Worm (Caenorhabditis elegans) whole organism, L1 larva: ENCODE results near the gene srsx-30.

Source experiments
- C16A3.4 ChIP-seq: fragments of 150-350 bp; optimal IDR thresholded peaks from 2 replicates; lab custom pipeline; 2014; ENCODE audit warnings: missing biosample characterization, missing genetic modification characterization
- C34B4.2 ChIP-seq: sonication (generic microtip); optimal IDR thresholded peaks from 2 replicates; lab custom pipeline; 2017; ENCODE audit warnings: mild to moderate bottlenecking, missing genetic modification characterization, missing compliant biosample characterization
- Y116A8C.19 ChIP-seq: sonication (generic microtip); optimal IDR thresholded peaks from 2 replicates; lab custom pipeline; 2016; ENCODE audit warnings: missing compliant biosample characterization, missing genetic modification characterization, borderline replicate concordance
- alr-1 ChIP-seq: fragments of 200-800 bp; sonication (Bioruptor generic); optimal IDR thresholded peaks from 2 replicates; lab custom pipeline; 2018; ENCODE audit warnings: borderline replicate concordance, mild to moderate bottlenecking, missing genetic modification characterization, missing compliant biosample characterization
- aly-2 ChIP-seq: fragments of 150-350 bp; optimal IDR thresholded peaks from 2 replicates; lab custom pipeline; 2014; ENCODE audit warnings: missing biosample characterization, missing genetic modification characterization
- ama-1 ChIP-seq: fragments of 150-350 bp; optimal IDR thresholded peaks from 2 replicates; lab custom pipeline; 2014
- blmp-1 ChIP-seq: fragments of 150-350 bp; optimal IDR thresholded peaks from 2 replicates; lab custom pipeline; 2014; ENCODE audit warnings: missing biosample characterization, missing genetic modification characterization
- ceh-63 ChIP-seq: fragments of 200-800 bp; sonication (Bioruptor generic); optimal IDR thresholded peaks from 2 replicates; lab custom pipeline; 2018; ENCODE audit warnings: mild to moderate bottlenecking, missing genetic modification characterization, missing compliant biosample characterization
- ceh-8 ChIP-seq: fragments of 200-800 bp; sonication (Bioruptor generic); optimal IDR thresholded peaks from 2 replicates; lab custom pipeline; 2018; ENCODE audit warnings: mild to moderate bottlenecking, missing genetic modification characterization, moderate library complexity, missing compliant biosample characterization
- ceh-82 ChIP-seq, 3 experiments: fragments of 150-350 bp in 1 of 3; sonication (generic microtip) in 2 of 3; optimal IDR thresholded peaks; 2 replicates each; lab custom pipeline; 2014 to 2017; ENCODE audit warnings: missing biosample characterization in 3 of 3, missing genetic modification characterization in 3 of 3
- ceh-88 ChIP-seq: fragments of 200-800 bp; sonication (Bioruptor generic); IDR thresholded peaks from 2 replicates; pipeline ENCODE4 v1.3.6; 2022; ENCODE audit warnings: missing genetic modification characterization, missing compliant biosample characterization
- ceh-90 ChIP-seq: sonication (generic microtip); optimal IDR thresholded peaks from 2 replicates; lab custom pipeline; 2016; ENCODE audit warnings: missing genetic modification characterization, missing compliant biosample characterization
- dpl-1 ChIP-seq, 3 experiments: fragments of 150-350 bp in 2 of 3; sonication (generic microtip) in 1 of 3; optimal IDR thresholded peaks; 2 replicates each; lab custom pipeline; 2014 to 2017; ENCODE audit warnings: missing biosample characterization in 3 of 3, missing genetic modification characterization in 3 of 3, missing genetic modification reagents in 3 of 3
- egl-13 ChIP-seq: sonication (generic microtip); optimal IDR thresholded peaks from 2 replicates; lab custom pipeline; 2016; ENCODE audit warnings: missing genotype, missing genetic modification reagents, missing genetic modification characterization, missing compliant biosample characterization
- egl-27 ChIP-seq, 2 experiments: fragments of 150-350 bp in 1 of 2; sonication (generic microtip); optimal IDR thresholded peaks; 3 replicates each; lab custom pipeline; 2017 to 2018; ENCODE audit warnings: missing biosample characterization in 2 of 2, missing genetic modification characterization in 2 of 2, missing genetic modification reagents in 2 of 2
- elt-2 ChIP-seq: sonication (generic microtip); optimal IDR thresholded peaks from 2 replicates; lab custom pipeline; 2016; ENCODE audit warnings: missing genetic modification characterization, mild to moderate bottlenecking, inconsistent platforms, missing compliant biosample characterization, missing genetic modification reagents
- elt-3 ChIP-seq, 6 experiments: fragments of 150-350 bp in 1 of 6; sonication (generic microtip); optimal IDR thresholded peaks; 2 replicates each; lab custom pipeline; 2017 to 2018; ENCODE audit warnings: missing biosample characterization in 6 of 6, missing genetic modification characterization in 6 of 6, inconsistent platforms in 1 of 6
- fkh-4 ChIP-seq: sonication (generic microtip); optimal IDR thresholded peaks from 2 replicates; lab custom pipeline; 2016; ENCODE audit warnings: missing compliant biosample characterization, missing genetic modification characterization, borderline replicate concordance
- fkh-8 ChIP-seq: sonication (generic microtip); optimal IDR thresholded peaks from 2 replicates; lab custom pipeline; 2016; ENCODE audit warnings: mild to moderate bottlenecking, missing genetic modification characterization, missing compliant biosample characterization
- fos-1 ChIP-seq: fragments of 150-350 bp; optimal IDR thresholded peaks from 2 replicates; lab custom pipeline; 2014; ENCODE audit warnings: missing biosample characterization, missing genetic modification characterization
- hlh-4 ChIP-seq: sonication (generic microtip); optimal IDR thresholded peaks from 2 replicates; lab custom pipeline; 2016; ENCODE audit warnings: mild to moderate bottlenecking, missing genetic modification characterization, missing compliant biosample characterization
- irx-1 ChIP-seq: sonication (generic microtip); optimal IDR thresholded peaks from 2 replicates; lab custom pipeline; 2016; ENCODE audit warnings: missing genetic modification characterization, missing compliant biosample characterization
- isw-1 ChIP-seq: fragments of 200-800 bp; sonication (Bioruptor generic); IDR thresholded peaks from 2 replicates; pipeline ENCODE4 v1.3.6; 2022; ENCODE audit warnings: missing genetic modification characterization, missing compliant biosample characterization
- jun-1 ChIP-seq: fragments of 150-350 bp; optimal IDR thresholded peaks from 2 replicates; lab custom pipeline; 2014; ENCODE audit warnings: missing biosample characterization, missing genetic modification reagents, missing genetic modification characterization
- lin-15B ChIP-seq: fragments of 150-350 bp; sonication (generic microtip); optimal IDR thresholded peaks from 3 replicates; lab custom pipeline; 2014; ENCODE audit warnings: missing biosample characterization, missing genetic modification characterization
- lin-35 ChIP-seq, 2 experiments: fragments of 150-350 bp; optimal IDR thresholded peaks; 2 replicates each; lab custom pipeline; 2014; ENCODE audit warnings: missing biosample characterization in 2 of 2, missing genetic modification characterization in 2 of 2, missing genetic modification reagents in 2 of 2
- lin-39 ChIP-seq: fragments of 150-350 bp; optimal IDR thresholded peaks from 2 replicates; lab custom pipeline; 2014; ENCODE audit warnings: missing biosample characterization, missing genetic modification reagents, missing genetic modification characterization
- lir-3 ChIP-seq: sonication (generic microtip); optimal IDR thresholded peaks from 2 replicates; lab custom pipeline; 2016; ENCODE audit warnings: mild to moderate bottlenecking, missing genetic modification characterization, moderate library complexity, missing compliant biosample characterization; ENCODE audit not compliant: poor library complexity
- mab-9 ChIP-seq: fragments of 200-800 bp; sonication (Bioruptor generic); IDR thresholded peaks from 2 replicates; pipeline ENCODE4 v1.3.6; 2022; ENCODE audit warnings: missing genetic modification reagents, missing genetic modification characterization, missing compliant biosample characterization
- mdl-1 ChIP-seq, 2 experiments: fragments of 150-350 bp; optimal IDR thresholded peaks; 2 replicates each; lab custom pipeline; 2014 to 2017; ENCODE audit warnings: missing biosample characterization in 2 of 2, missing genetic modification characterization in 2 of 2, inconsistent platforms in 1 of 2
- mef-2 ChIP-seq: fragments of 150-350 bp; optimal IDR thresholded peaks from 2 replicates; lab custom pipeline; 2014; ENCODE audit warnings: missing biosample characterization, missing genetic modification characterization
- nhr-11 ChIP-seq: fragments of 150-350 bp; optimal IDR thresholded peaks from 2 replicates; lab custom pipeline; 2014; ENCODE audit warnings: missing biosample characterization, missing genetic modification characterization
- nhr-237 ChIP-seq: fragments of 150-350 bp; optimal IDR thresholded peaks from 2 replicates; lab custom pipeline; 2014; ENCODE audit warnings: missing biosample characterization, missing genetic modification characterization
- nhr-28 ChIP-seq: fragments of 150-350 bp; optimal IDR thresholded peaks from 2 replicates; lab custom pipeline; 2014; ENCODE audit warnings: missing biosample characterization, missing genetic modification characterization
- nhr-71 ChIP-seq: sonication (generic microtip); optimal IDR thresholded peaks from 2 replicates; lab custom pipeline; 2016; ENCODE audit warnings: mild to moderate bottlenecking, missing genetic modification characterization, moderate library complexity, missing compliant biosample characterization
- nhr-77 ChIP-seq: fragments of 150-350 bp; optimal IDR thresholded peaks from 2 replicates; lab custom pipeline; 2014; ENCODE audit warnings: missing biosample characterization, missing genetic modification characterization
- nhr-84 ChIP-seq: sonication (generic microtip); optimal IDR thresholded peaks from 2 replicates; lab custom pipeline; 2017; ENCODE audit warnings: missing biosample characterization, missing genetic modification characterization
- nhr-85 ChIP-seq: sonication (generic microtip); peaks from one replicate; lab custom pipeline; 2016; ENCODE audit warnings: missing genetic modification characterization, inconsistent platforms, missing compliant biosample characterization
- pag-3 ChIP-seq: sonication (generic microtip); optimal IDR thresholded peaks from 2 replicates; lab custom pipeline; 2017; ENCODE audit warnings: missing genetic modification characterization, mild to moderate bottlenecking, missing compliant biosample characterization, antibody characterized with exemption, borderline replicate concordance; ENCODE audit not compliant: insufficient read depth
- pax-3 ChIP-seq: fragments of 200-800 bp; sonication (Bioruptor generic); optimal IDR thresholded peaks from 2 replicates; lab custom pipeline; 2018; ENCODE audit warnings: mild to moderate bottlenecking, missing genetic modification characterization, moderate library complexity, missing compliant biosample characterization
- pqm-1 ChIP-seq: sonication (generic microtip); optimal IDR thresholded peaks from 3 replicates; lab custom pipeline; 2017; ENCODE audit warnings: missing biosample characterization, missing genetic modification characterization
- rnt-1 ChIP-seq: sonication (generic microtip); optimal IDR thresholded peaks from 2 replicates; lab custom pipeline; 2016; ENCODE audit warnings: mild to moderate bottlenecking, missing genetic modification characterization, moderate library complexity, missing compliant biosample characterization
- snpc-4 ChIP-seq: fragments of 150-350 bp; optimal IDR thresholded peaks from 2 replicates; lab custom pipeline; 2014; ENCODE audit warnings: missing biosample characterization, missing genetic modification characterization
- snu-23 ChIP-seq: sonication (generic microtip); optimal IDR thresholded peaks from 2 replicates; lab custom pipeline; 2016; ENCODE audit warnings: missing genetic modification characterization, missing compliant biosample characterization
- sptf-1 ChIP-seq: fragments of 150-350 bp; optimal IDR thresholded peaks from 2 replicates; lab custom pipeline; 2014; ENCODE audit warnings: missing biosample characterization, missing genetic modification characterization
- tlp-1 ChIP-seq: fragments of 150-350 bp; optimal IDR thresholded peaks from 2 replicates; lab custom pipeline; 2014; ENCODE audit warnings: missing biosample characterization, missing genetic modification characterization
- unc-130 ChIP-seq: fragments of 150-350 bp; optimal IDR thresholded peaks from 2 replicates; lab custom pipeline; 2017; ENCODE audit warnings: missing biosample characterization, missing genetic modification characterization, inconsistent platforms
- unc-30 ChIP-seq: sonication (generic microtip); optimal IDR thresholded peaks from 2 replicates; lab custom pipeline; 2017; ENCODE audit warnings: missing biosample characterization, missing genetic modification characterization
- unc-62 ChIP-seq: fragments of 150-350 bp; optimal IDR thresholded peaks from 2 replicates; lab custom pipeline; 2014; ENCODE audit warnings: missing biosample characterization, missing genetic modification reagents, missing genetic modification characterization
- unc-86 ChIP-seq: sonication (generic microtip); optimal IDR thresholded peaks from 2 replicates; lab custom pipeline; 2016; ENCODE audit warnings: missing genetic modification characterization, missing compliant biosample characterization
- unc-98 ChIP-seq: fragments of 200-800 bp; sonication (Bioruptor generic); IDR thresholded peaks from 2 replicates; pipeline ENCODE4 v1.3.6; 2022; ENCODE audit warnings: missing genetic modification characterization, missing compliant biosample characterization
- vab-15 ChIP-seq: sonication (generic microtip); optimal IDR thresholded peaks from 2 replicates; lab custom pipeline; 2017; ENCODE audit warnings: missing genotype, mild to moderate bottlenecking, missing genetic modification characterization, missing compliant biosample characterization
- zip-4 ChIP-seq: fragments of 200-800 bp; sonication (Bioruptor generic); optimal IDR thresholded peaks from 2 replicates; lab custom pipeline; 2018; ENCODE audit warnings: mild to moderate bottlenecking, missing genetic modification characterization, moderate library complexity, missing compliant biosample characterization

Gene srsx-30

ce11 chrV:10178166-10178565 lies 19.5 kb downstream of the srsx-30 start:
- TF ChIP-seq rnt-1, result peak; percentile 29
- peak; percentile 78 for TF ChIP-seq ceh-63 (GFP tag; lab: Kevin White, UChicago)
- TF ChIP-seq fos-1 (tag; lab: Kevin White, UChicago), result no peak
- TF ChIP-seq dpl-1 (GFP tag; optimal IDR thresholded peaks at IDR 0.05; lab: Kevin White, UChicago), result peak; percentile 32 to 56 (median 39)
- TF ChIP-seq ceh-88 (GFP tag; lab: Robert Waterston, UW), result peak; percentile 59
- TF ChIP-seq snu-23 (GFP tag; lab: Kevin White, UChicago), result peak; percentile 81
- TF ChIP-seq Y116A8C.19 (tag; lab: Kevin White, UChicago), result no peak
- TF ChIP-seq snpc-4 (tag; lab: Kevin White, UChicago), result peak; percentile 54
- TF ChIP-seq nhr-71 (tag; lab: Kevin White, UChicago), result peak; percentile 84
- no peak for TF ChIP-seq C34B4.2 (tag; lab: Kevin White, UChicago)
- TF ChIP-seq fkh-8 (tag; lab: Kevin White, UChicago), result peak; percentile 85
- TF ChIP-seq unc-98 (GFP tag; lab: Robert Waterston, UW), result no peak
- no peak for TF ChIP-seq tlp-1 (tag; lab: Kevin White, UChicago)
- TF ChIP-seq egl-27 (tag; optimal IDR thresholded peaks at IDR 0.05; lab: Kevin White, UChicago), result no peak
- TF ChIP-seq pqm-1 (tag; lab: Kevin White, UChicago), result no peak
- TF ChIP-seq nhr-11, result no peak
- TF ChIP-seq unc-30 (tag; lab: Kevin White, UChicago), result no peak
- no peak for TF ChIP-seq sptf-1 (tag; lab: Kevin White, UChicago)
- TF ChIP-seq irx-1 (tag; lab: Kevin White, UChicago), result peak; percentile 34
- no peak for TF ChIP-seq mdl-1 (tag; optimal IDR thresholded peaks at IDR 0.05; lab: Kevin White, UChicago)
- TF ChIP-seq elt-3 (tag; optimal IDR thresholded peaks at IDR 0.05; lab: Kevin White, UChicago), result no peak
- TF ChIP-seq nhr-28 (tag; lab: Kevin White, UChicago), result no peak
- peak; percentile 70 for TF ChIP-seq egl-13
- peak; percentile 34; the same call in 1 of the 2 replicates for TF ChIP-seq mab-9 (GFP tag; lab: Robert Waterston, UW)
- no peak for TF ChIP-seq unc-62
- TF ChIP-seq pag-3 (tag; lab: Kevin White, UChicago), result peak; percentile 41
- no peak for TF ChIP-seq ama-1 (lab: Kevin White, UChicago)
- peak; percentile 63 for TF ChIP-seq isw-1 (GFP tag; lab: Robert Waterston, UW)
- peak; percentile 70 for TF ChIP-seq nhr-77 (tag; lab: Kevin White, UChicago)
- TF ChIP-seq zip-4 (GFP tag; lab: Kevin White, UChicago), result no peak
- peak; percentile 39 for TF ChIP-seq unc-130 (tag; lab: Kevin White, UChicago)
- no peak for TF ChIP-seq aly-2 (tag; lab: Kevin White, UChicago)
- TF ChIP-seq lin-15B (tag; lab: Kevin White, UChicago), result peak; percentile 41
- peak; percentile 50 to 76 for TF ChIP-seq lin-35 (GFP tag; optimal IDR thresholded peaks at IDR 0.05; lab: Kevin White, UChicago)
- peak; percentile 90 for TF ChIP-seq nhr-85
- TF ChIP-seq elt-2 (tag; lab: Kevin White, UChicago), result peak; percentile 24
- TF ChIP-seq fkh-4 (tag; lab: Kevin White, UChicago), result peak; percentile 34
- peak; percentile 62 for TF ChIP-seq vab-15
- peak; percentile 23 for TF ChIP-seq nhr-237 (tag; lab: Kevin White, UChicago)
- no peak for TF ChIP-seq alr-1 (tag; lab: Kevin White, UChicago)
- peak; percentile 78 for TF ChIP-seq pax-3 (tag; lab: Kevin White, UChicago)
- peak; percentile 35 for TF ChIP-seq ceh-90 (tag; lab: Kevin White, UChicago)
- TF ChIP-seq ceh-8 (GFP tag; lab: Kevin White, UChicago), result no peak
- TF ChIP-seq hlh-4 (tag; lab: Kevin White, UChicago), result peak; percentile 24
- no peak for TF ChIP-seq nhr-84 (tag; lab: Kevin White, UChicago)
- peak; percentile 53 for TF ChIP-seq unc-86 (tag; lab: Kevin White, UChicago)
- no peak for TF ChIP-seq lin-39 (tag; lab: Kevin White, UChicago)
- peak; percentile 83 for TF ChIP-seq lir-3 (tag; lab: Kevin White, UChicago)
- no peak for TF ChIP-seq ceh-82 (tag; optimal IDR thresholded peaks at IDR 0.05; lab: Kevin White, UChicago)
- peak; percentile 95 for TF ChIP-seq blmp-1 (tag; lab: Kevin White, UChicago)
- no peak for TF ChIP-seq mef-2 (tag; lab: Kevin White, UChicago)
- TF ChIP-seq C16A3.4 (tag; lab: Kevin White, UChicago), result peak; percentile 44
- peak; percentile 39 for TF ChIP-seq jun-1 (tag; lab: Kevin White, UChicago)
